Fruit fly (Drosophila melanogaster) whole organism, adult: ENCODE measurements around the gene muc.
A peak's percentile ranks its signal among the peaks of the same experiment; 100 is the strongest.

Source experiments
- CG14711 ChIP-seq: fragments of 200-800 bp; sonication (Bioruptor generic); optimal IDR thresholded peaks from 2 replicates; lab custom pipeline; 2018; ENCODE audit warnings: missing biosample characterization, mild to moderate bottlenecking, missing genetic modification characterization, moderate library complexity
- CG5204 ChIP-seq: fragments of 200-800 bp; sonication (Bioruptor generic); optimal IDR thresholded peaks from 2 replicates; lab custom pipeline; 2016; ENCODE audit warnings: missing biosample characterization, missing genetic modification characterization

- TF ChIP-seq CG5204 (GFP tag; lab: Kevin White, UChicago) = peak; percentile 37
- TF ChIP-seq CG14711 (tag; lab: Kevin White, UChicago) = no peak
Measured at dm6 chr2L:7422429-7423283, 4.0 kb upstream of the muc start.
